Worm (Caenorhabditis elegans): ENCODE results near the gene R12G8.1.
A peak's percentile ranks its signal among the peaks of the same experiment; 100 is the strongest.

R12G8.1 gene

DNA sequence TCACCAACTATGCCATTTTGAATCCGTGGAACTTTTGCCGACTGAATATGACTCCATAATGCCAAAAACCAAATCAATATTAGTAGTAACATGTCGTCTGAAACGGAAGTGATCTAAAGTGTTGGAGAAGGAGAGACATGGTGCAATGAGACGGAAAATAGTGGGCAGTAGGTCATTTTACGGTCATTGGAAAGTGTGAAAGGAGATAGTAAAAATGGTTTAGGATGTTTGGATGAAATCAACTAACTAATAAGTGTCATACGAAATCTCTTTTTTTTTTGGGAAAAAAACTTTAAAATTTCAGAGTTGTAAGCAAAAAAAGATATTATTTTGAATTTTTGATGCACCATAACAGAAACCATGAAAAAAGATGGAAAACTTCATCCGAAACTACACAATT lies 9.2 kb downstream of the R12G8.1 start, which contains the start of gene cutl-4:
cutl-4 (minus strand) TSS at position 101 of the 400 bp plus-strand sequence.
- TF ChIP-seq elt-2 (tag; optimal IDR thresholded peaks at IDR 0.05) (no peak), ceh-9 (tag; optimal IDR thresholded peaks at IDR 0.05) (no peak), ztf-16 (tag; optimal IDR thresholded peaks at IDR 0.05) (no peak), eyg-1 (tag; optimal IDR thresholded peaks at IDR 0.05) (no peak), fkh-10 (GFP tag; optimal IDR thresholded peaks at IDR 0.05) (no peak), unc-86 (tag; optimal IDR thresholded peaks at IDR 0.05) (no peak), ahr-1 (tag; optimal IDR thresholded peaks at IDR 0.05) (no peak), ceh-19 (GFP tag; optimal IDR thresholded peaks at IDR 0.05) (no peak), lin-11 (tag; optimal IDR thresholded peaks at IDR 0.05) (no peak), C38D4.7 (GFP tag; optimal IDR thresholded peaks at IDR 0.05) (no peak), ceh-6 (GFP tag; optimal IDR thresholded peaks at IDR 0.05) (no peak), dmd-4 (tag; optimal IDR thresholded peaks at IDR 0.05; ENCODE audit: borderline replicate concordance) (no peak), unc-42 (tag; optimal IDR thresholded peaks at IDR 0.05) (no peak), rnt-1 (tag; optimal IDR thresholded peaks at IDR 0.05) (no peak), nhr-11 (tag; optimal IDR thresholded peaks at IDR 0.05) (no peak)

DNA sequence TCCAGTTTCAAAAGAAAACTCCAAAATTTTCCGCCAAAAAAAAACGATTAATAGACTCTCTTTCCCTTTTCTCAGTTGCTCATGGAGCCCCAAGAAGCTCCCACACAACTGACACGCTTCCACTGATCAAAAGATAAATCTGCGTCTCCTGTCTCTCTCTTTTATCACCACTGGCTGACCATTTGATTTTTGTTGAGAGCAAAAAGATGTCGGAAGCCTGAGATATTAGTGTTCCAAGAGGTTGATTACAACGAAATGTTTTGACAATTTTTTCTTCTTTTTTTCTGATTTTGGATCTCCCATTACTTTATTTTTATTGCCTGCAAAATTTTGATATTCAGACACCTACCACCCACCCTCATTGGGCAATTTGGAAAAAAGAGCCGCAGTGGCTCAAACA lies 16.5 kb downstream of the R12G8.1 start, which contains the start of gene twk-42:
twk-42 (minus strand) TSS at position 101 of the 400 bp plus-strand sequence.
- TF ChIP-seq tbx-7 (tag; optimal IDR thresholded peaks at IDR 0.05): no peak
- no peak for TF ChIP-seq ceh-34 (tag; optimal IDR thresholded peaks at IDR 0.05)
- TF ChIP-seq hlh-8 (tag; optimal IDR thresholded peaks at IDR 0.05): no peak
- no peak for TF ChIP-seq eyg-1 (tag; optimal IDR thresholded peaks at IDR 0.05)
- TF ChIP-seq mec-3 (tag; optimal IDR thresholded peaks at IDR 0.05; ENCODE audit: borderline replicate concordance): no peak
- TF ChIP-seq hlh-30 (tag; optimal IDR thresholded peaks at IDR 0.05; ENCODE audit: insufficient read depth): no peak
- TF ChIP-seq hlh-15 (tag; optimal IDR thresholded peaks at IDR 0.05): no peak
- no peak for TF ChIP-seq fax-1 (tag; optimal IDR thresholded peaks at IDR 0.05)
- TF ChIP-seq gmeb-2 (tag; optimal IDR thresholded peaks at IDR 0.05): no peak
- no peak for TF ChIP-seq C38D4.7 (GFP tag; optimal IDR thresholded peaks at IDR 0.05)
- TF ChIP-seq ceh-24 (tag; optimal IDR thresholded peaks at IDR 0.05): no peak
- TF ChIP-seq F13H6.1 (tag; optimal IDR thresholded peaks at IDR 0.05): no peak
- TF ChIP-seq ceh-14 (tag; optimal IDR thresholded peaks at IDR 0.05): no peak
- TF ChIP-seq fkh-6 (tag; optimal IDR thresholded peaks at IDR 0.05): no peak
- no peak for TF ChIP-seq dmd-4 (tag; optimal IDR thresholded peaks at IDR 0.05; ENCODE audit: borderline replicate concordance)
- TF ChIP-seq ceh-6 (GFP tag; optimal IDR thresholded peaks at IDR 0.05): no peak
- no peak for TF ChIP-seq dve-1 (tag; optimal IDR thresholded peaks at IDR 0.05)

DNA sequence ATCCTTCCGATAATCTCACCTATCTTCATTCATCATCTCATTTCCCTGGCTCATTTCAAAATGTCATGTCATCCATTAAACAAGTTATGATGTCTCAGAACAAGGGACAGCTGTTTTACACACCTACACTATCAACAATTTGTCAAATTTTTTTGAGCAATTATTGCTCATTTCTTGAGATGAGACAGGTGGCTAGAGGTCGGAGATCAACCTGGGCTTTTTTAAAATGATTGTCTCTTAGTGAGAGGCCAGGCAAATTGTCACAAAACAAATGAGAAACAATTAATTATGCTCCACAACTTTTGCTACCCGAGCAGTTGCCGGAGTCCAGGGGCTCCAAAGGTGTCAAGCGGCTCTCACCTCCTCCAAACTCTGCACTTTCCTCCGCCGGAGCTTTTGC lies 20.3 kb downstream of the R12G8.1 start:
- no peak for TF ChIP-seq ceh-34 (tag; optimal IDR thresholded peaks at IDR 0.05)
- no peak for TF ChIP-seq ztf-16 (tag; optimal IDR thresholded peaks at IDR 0.05)
- peak; percentile 75 for TF ChIP-seq unc-55 (GFP tag; optimal IDR thresholded peaks at IDR 0.05)
- no peak for TF ChIP-seq C08G9.2 (tag; optimal IDR thresholded peaks at IDR 0.05)
- TF ChIP-seq fax-1 (tag; optimal IDR thresholded peaks at IDR 0.05): no peak
- TF ChIP-seq pha-4 (tag; optimal IDR thresholded peaks at IDR 0.05): no peak
- no peak for TF ChIP-seq ceh-9 (tag; optimal IDR thresholded peaks at IDR 0.05)
- TF ChIP-seq ceh-22 (tag; optimal IDR thresholded peaks at IDR 0.05): no peak
- peak; percentile 29 for TF ChIP-seq ceh-18 (tag; optimal IDR thresholded peaks at IDR 0.05)
- no peak for TF ChIP-seq ttx-3 (tag; optimal IDR thresholded peaks at IDR 0.05)

DNA sequence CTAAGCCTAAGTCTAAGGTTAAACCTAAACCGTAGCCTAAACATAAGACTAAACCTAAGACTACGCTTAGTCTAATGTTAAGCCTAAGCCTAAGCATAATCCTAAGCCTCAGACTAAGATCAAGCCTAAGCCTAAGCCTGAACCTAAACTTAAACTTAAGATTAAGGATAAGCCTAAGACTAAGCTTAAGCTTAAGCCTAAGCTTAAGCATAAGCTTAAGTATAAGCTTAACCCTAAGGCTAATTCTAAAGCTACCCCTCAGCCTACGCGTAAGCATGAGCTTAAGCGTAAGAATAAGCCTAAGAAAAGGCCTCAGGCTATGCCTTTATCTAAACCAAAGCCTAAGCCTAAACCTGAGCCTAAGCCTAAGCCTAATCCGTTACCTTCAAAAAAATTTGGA lies 20.7 kb downstream of the R12G8.1 start:
- TF ChIP-seq dve-1 (tag; optimal IDR thresholded peaks at IDR 0.05) (peak; percentile 84), unc-42 (tag; optimal IDR thresholded peaks at IDR 0.05) (no peak)

DNA sequence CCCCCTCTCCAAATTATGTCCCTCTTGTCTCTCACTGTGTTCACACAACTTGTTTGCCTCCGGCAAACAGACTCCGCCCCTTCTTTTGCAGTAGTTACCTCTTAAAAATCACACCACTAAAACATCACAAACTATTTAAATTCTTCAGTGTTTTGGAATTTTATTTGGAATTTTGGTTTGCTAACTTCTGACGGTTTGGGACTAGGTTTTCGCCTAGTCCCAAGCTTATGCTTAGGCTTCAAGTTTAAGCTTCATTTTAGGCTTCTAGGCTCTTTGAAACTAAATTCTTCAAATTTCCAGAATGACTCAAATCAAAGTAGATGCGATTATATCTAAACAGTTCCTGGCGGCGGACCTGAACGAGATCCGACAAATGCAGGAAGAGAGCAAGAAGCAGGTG lies 24.3 kb downstream of the R12G8.1 start, which contains the start of gene fat-5:
fat-5 (plus strand) TSS at position 301 of the 400 bp plus-strand sequence.
- TF ChIP-seq che-1 (tag; optimal IDR thresholded peaks at IDR 0.05) (no peak), pha-2 (tag; optimal IDR thresholded peaks at IDR 0.05) (no peak), ztf-16 (tag; optimal IDR thresholded peaks at IDR 0.05) (no peak), K02D7.2 (tag; optimal IDR thresholded peaks at IDR 0.05) (no peak), ref-2 (tag; optimal IDR thresholded peaks at IDR 0.05) (no peak), odd-2 (tag; optimal IDR thresholded peaks at IDR 0.05) (no peak), sox-4 (tag; optimal IDR thresholded peaks at IDR 0.05) (no peak), K09A11.1 (tag; optimal IDR thresholded peaks at IDR 0.05; ENCODE audit: insufficient read depth) (no peak), C08G9.2 (tag; optimal IDR thresholded peaks at IDR 0.05) (no peak), mec-3 (tag; optimal IDR thresholded peaks at IDR 0.05; ENCODE audit: borderline replicate concordance) (no peak), ets-4 (tag; optimal IDR thresholded peaks at IDR 0.05) (no peak), fax-1 (tag; optimal IDR thresholded peaks at IDR 0.05) (no peak), hlh-15 (tag; optimal IDR thresholded peaks at IDR 0.05) (no peak), hlh-30 (tag; optimal IDR thresholded peaks at IDR 0.05; ENCODE audit: insufficient read depth) (no peak), ceh-24 (tag; optimal IDR thresholded peaks at IDR 0.05) (no peak), ceh-14 (tag; optimal IDR thresholded peaks at IDR 0.05) (no peak), sox-2 (GFP tag; IDR thresholded peaks at IDR 0.05) (no peak)
